Fruit fly (Drosophila melanogaster): ENCODE results near the gene Dyrk2.

- TF ChIP-seq Sp1 (GFP tag; optimal IDR thresholded peaks at IDR 0.05) (no peak), GATAd (GFP tag; optimal IDR thresholded peaks at IDR 0.05) (no peak), Dif (GFP tag; optimal IDR thresholded peaks at IDR 0.05; ENCODE audit: partially characterized antibody) (no peak), pan (optimal IDR thresholded peaks at IDR 0.05) (no peak), HLH106 (tag; optimal IDR thresholded peaks at IDR 0.05) (no peak), woc (GFP tag; optimal IDR thresholded peaks at IDR 0.05) (no peak), Vsx2 (GFP tag; optimal IDR thresholded peaks at IDR 0.05; ENCODE audit: partially characterized antibody) (no peak)
Observed at dm6 chr2L:14169653-14170052, 64.3 kb downstream of the Dyrk2 start.
